Fruit fly (Drosophila melanogaster) S2 (cell line): ENCODE data around the gene CG16781.

Source experiments
- CG8478 ChIP-seq: fragments of >200 bp; optimal IDR thresholded peaks from 2 replicates; lab custom pipeline; 2018
- CTCF ChIP-seq, 2 experiments: fragments of >200 bp; optimal IDR thresholded peaks; 2 replicates each; lab custom pipeline; 2018

Gene CG16781

DNA sequence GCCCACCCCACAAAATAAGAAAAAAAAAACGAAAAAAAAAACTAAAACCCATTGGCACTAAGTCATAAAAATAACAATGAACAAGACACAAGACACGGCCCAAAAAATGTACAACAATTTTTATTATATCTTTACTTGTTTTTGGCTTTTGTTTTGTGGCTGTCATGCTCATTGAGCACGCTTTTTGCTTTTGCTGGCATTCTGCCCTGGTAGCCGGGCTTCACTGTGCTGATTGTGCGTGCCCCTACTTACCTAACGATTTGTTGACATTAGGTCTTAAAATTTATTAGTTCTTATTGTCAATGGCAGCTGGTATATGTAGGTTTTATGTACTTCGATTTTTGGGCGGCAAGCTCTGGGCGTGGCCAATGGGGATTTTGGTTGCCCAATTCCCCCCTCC is 5.4 kb downstream of the CG16781 start:
- TF ChIP-seq CTCF (optimal IDR thresholded peaks at IDR 0.05; lab: Kevin White, UChicago) (no peak), CG8478 (lab: Kevin White, UChicago) (no peak)

DNA sequence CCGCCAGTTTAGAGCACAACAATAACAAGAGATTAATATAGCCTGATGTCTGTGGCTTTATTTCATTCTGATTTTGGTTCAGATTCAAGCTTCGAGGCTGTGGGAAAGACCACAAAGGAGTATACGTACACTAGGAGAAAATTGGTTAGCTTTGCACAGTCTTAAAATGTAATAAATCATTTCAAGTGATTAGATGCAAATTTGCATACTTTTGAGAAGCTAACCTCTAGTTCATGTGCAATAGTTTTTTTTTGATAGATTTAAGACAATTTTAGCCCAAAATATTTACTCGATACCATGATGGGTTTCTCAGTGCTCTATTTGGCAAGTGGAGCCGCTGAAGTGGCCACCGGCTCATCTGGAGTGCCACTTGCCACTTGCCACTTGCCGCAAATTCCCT is 6.3 kb downstream of the CG16781 start:
- TF ChIP-seq CTCF (optimal IDR thresholded peaks at IDR 0.05; lab: Kevin White, UChicago), result no peak
- TF ChIP-seq CG8478 (lab: Kevin White, UChicago), result no peak

DNA sequence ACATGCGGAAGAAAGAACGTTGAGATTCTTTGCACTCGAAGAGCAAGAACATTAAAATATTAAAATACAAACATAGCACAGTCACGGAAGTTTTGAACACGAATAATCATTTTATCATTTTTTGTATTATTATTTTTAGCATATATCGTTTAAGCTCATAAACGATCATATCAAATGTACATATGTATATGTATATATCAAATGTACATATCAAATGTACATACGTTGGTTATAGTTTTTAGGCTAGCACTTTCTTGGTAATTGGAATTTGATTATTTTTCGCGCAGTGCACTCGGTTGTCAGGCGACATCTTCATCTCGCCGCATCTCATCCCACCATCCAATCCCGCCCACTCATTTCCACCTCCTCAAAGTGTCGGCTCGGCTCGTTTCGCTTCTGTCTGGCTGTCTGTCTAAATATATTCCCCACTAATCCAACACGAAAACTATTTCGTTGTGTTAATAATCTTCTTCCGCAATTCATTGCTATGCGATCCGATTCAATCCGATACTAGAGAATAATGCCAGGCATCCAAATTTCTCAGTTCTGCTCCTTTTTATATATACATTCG is 8.3 kb downstream of the CG16781 start:
- TF ChIP-seq CG8478 (lab: Kevin White, UChicago) (no peak), CTCF (optimal IDR thresholded peaks at IDR 0.05; lab: Kevin White, UChicago) (no peak)

DNA sequence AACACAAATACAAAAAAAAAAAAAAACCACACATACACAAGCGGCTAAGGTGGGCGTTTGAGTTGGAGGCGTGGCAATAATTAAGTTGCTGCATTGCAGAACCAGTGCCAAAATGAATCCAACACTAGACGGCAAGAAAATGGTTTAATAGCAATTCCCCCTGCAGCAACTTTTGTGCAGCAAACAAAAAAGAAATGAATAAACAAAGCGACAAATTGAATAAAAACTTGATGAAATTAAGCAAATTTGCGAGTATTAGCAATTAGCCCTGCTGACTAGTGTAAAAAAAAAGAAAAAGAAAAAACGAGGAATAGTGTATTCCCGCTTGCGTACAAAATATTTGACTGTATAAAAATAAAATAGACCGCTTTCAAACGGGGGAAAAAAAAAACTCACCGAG is 9.1 kb downstream of the CG16781 start:
- TF ChIP-seq CTCF (optimal IDR thresholded peaks at IDR 0.05; lab: Kevin White, UChicago) (no peak), CG8478 (lab: Kevin White, UChicago) (no peak)

DNA sequence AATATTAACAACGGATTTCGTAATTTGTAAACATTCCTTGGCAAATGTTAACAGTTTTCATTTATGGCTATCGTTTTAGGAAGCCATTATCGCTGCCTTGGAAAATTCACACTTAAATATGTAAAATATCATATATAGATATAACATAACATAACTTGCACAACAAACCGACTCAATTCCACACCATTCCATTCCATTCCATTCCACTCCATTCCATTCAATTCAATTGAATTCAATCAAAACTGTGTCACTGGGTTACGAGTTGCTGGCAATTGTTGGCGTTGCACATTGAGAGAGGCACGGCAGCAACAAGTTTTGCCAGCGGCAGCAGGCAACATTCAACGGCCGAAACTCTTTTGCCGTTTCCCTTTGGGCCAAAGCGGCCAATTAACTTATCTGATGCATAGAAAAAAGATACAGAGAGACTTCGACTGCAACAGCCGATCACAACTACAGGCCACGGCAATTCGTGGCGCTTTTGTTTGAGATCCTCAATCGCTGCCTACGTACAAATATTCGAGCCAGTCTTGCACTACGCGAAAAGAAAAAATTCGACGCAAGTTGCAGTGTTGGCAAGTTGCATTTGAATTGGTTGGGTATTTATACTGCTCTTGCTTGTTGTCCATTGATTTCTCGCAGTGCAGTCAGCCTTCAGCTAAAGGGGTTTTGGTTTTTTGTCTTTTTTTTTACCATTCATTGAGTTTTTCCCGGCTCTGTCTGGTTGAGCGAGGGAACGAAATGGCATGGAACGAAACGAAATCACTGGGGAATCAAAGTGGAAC is 10.6 kb downstream of the CG16781 start:
- no peak for TF ChIP-seq CTCF (optimal IDR thresholded peaks at IDR 0.05; lab: Kevin White, UChicago)
- TF ChIP-seq CG8478 (lab: Kevin White, UChicago), result no peak

DNA sequence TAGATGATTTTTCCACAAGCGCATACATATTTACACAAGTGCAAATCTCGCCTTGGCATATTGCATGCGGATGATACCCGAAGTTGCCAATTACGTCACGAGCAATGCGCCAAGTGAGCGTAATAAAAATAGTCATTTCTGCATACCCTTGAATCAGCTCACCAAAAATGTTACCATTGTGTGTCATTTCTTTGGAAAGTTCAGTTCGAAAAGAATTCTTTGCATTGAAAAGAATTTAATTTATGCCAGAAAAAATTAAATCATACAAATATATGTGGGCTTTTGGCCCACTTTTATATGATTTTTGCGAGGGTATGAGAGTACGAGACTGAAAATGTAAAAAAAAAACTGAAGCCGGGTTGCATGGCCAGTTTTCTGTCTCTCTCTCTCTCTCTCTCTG is 11.9 kb downstream of the CG16781 start:
- no peak for TF ChIP-seq CG8478 (lab: Kevin White, UChicago)
- TF ChIP-seq CTCF (optimal IDR thresholded peaks at IDR 0.05; lab: Kevin White, UChicago), result no peak

DNA sequence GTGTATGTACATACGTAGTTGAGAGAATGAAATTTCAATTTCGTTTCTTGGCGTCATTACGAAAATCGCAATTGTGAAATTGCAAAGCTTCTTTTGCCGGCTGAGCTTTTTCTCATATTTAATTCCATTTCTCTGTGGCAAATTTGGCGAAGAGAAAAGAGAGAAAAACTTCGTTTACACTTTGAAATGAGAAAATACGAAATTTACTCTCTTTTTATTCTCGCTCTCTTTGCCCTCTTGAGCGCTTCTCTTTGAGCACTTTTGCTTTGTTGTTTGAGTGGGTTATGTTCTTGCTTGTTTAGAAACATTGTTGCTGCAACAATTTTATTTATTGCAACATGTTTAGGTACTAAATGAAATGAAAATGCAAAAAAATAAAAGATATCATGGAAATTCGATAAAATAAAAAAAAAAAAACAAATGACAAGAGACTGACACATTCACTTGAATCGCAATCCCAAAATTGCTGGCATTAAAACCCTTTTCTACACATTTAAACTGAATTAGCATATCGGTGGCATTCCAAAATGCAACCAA is 12.5 kb downstream of the CG16781 start:
- TF ChIP-seq CTCF (optimal IDR thresholded peaks at IDR 0.05; lab: Kevin White, UChicago), result no peak
- no peak for TF ChIP-seq CG8478 (lab: Kevin White, UChicago)

DNA sequence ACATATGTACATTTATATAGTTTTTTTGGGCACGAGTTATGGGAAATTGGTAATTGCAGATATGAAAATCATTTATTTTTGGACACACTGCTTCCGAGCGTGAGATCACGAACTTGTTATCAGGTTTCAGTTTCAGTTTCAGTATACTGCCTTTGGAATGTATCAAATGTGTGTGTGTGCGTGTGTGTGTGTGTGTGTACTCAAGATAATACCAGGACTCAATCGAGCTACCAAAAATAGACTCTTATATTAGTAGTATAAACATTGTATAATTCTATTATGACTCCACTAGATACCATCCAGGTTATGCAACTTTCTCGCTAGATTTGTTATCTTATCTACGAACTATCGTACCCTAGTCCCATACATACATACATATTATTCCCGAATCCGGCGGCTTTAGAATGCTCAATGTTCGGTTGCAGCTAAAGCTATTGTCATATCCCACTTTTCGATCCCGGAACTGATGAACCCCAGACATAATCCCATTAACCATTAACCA is 14.9 kb downstream of the CG16781 start, which contains the start of gene CG12535:
Gene CG12535, minus strand, starts transcription at position 51 of the 502 bp plus-strand sequence.
- TF ChIP-seq CTCF (optimal IDR thresholded peaks at IDR 0.05; lab: Kevin White, UChicago), result no peak
- TF ChIP-seq CG8478 (lab: Kevin White, UChicago), result no peak

DNA sequence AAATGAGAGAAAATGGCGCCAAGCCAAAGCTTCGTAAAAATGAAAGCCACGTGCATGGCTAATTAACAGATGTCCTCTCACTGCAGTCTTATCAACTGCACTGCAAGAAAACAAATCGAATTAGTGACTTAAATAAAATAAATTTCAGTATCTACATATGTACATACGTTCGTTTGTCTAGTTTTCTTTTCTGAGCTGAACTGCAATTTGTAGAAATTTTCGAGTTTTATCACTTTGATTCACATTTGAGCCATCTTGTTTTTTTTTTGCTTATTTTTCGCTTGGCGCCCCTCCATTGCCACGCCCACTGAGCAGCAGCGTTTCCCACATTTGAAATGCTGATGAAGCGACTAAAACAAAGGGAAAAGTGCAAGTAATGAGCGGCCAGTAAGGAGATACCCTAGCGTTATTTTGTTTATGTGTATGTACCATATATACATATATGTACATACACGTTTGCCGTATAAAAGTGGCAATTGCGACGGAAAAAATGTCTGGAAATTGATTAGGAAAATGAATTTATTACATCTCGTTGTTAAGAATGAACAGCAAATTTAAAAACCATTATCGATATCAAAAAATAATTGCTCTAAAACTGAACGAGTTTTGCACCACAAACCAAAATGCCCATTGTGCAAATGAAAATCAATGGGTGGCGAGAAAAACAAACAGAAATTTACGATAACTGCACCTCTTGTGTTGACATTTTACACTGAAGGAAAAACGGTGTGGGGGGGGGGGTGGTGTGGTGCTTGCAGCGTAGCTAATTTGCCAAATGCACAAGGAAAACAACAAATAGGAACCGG is 15.9 kb downstream of the CG16781 start:
- no peak for TF ChIP-seq CG8478 (lab: Kevin White, UChicago)
- TF ChIP-seq CTCF (optimal IDR thresholded peaks at IDR 0.05; lab: Kevin White, UChicago), result no peak

DNA sequence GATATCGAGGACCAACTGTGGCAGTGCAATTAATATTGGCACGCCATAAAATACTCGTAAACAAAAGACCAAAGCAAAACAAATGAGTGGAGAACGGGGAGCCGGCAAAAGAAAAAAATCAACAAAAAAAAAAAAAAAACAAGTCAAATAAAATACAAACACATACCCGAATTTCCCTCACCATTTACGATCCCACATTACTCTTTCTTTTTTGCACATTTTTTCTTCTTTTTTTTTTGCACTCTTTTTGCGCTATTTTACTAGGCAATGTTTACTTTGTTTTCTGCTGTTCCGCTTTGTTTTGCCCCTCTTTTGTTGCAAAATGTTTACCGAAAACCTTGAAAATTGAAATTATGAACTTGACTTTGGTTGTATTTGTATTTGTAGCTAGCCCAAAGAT is 17.2 kb downstream of the CG16781 start:
- TF ChIP-seq CTCF (optimal IDR thresholded peaks at IDR 0.05; lab: Kevin White, UChicago) (no peak), CG8478 (lab: Kevin White, UChicago) (no peak)

DNA sequence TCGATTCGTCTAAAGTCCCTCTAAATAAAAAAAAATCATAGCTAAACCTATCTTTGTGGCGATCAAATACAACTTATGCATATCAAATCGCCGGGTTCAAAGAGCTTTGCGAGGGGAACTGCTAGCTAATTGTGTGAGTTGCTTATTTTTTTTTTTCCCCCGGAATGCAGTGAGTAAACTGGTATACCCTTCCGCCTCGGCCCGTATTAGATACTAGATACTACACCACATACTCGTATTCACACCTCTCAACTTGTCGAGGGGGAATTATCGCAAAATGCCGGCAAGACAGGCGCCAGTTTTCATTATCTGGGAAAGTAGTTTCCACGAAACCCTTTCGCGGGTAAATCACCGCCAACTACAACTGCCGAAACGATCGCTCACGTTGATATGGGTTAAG is 17.7 kb downstream of the CG16781 start:
- no peak for TF ChIP-seq CTCF (optimal IDR thresholded peaks at IDR 0.05; lab: Kevin White, UChicago)
- TF ChIP-seq CG8478 (lab: Kevin White, UChicago), result no peak

DNA sequence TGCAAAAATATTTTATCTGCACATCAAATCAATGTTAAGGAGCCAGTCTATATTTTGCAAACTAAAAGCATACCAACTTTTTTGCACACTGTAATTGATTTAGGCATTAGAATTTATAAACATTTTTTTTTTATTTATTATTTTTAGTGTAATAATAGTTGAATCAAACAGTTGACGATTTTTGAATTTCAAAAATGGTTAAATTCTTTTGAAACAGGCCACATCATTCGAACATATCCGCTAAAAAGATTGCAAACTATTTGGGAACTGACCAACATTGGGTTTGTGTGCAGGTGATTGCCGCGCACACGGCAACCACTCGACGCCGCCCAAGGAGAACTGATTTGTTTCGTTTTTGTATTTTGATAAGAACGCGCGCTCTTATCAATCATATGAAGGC is 19.0 kb downstream of the CG16781 start:
- no peak for TF ChIP-seq CG8478 (lab: Kevin White, UChicago)
- TF ChIP-seq CTCF (optimal IDR thresholded peaks at IDR 0.05; lab: Kevin White, UChicago), result no peak

DNA sequence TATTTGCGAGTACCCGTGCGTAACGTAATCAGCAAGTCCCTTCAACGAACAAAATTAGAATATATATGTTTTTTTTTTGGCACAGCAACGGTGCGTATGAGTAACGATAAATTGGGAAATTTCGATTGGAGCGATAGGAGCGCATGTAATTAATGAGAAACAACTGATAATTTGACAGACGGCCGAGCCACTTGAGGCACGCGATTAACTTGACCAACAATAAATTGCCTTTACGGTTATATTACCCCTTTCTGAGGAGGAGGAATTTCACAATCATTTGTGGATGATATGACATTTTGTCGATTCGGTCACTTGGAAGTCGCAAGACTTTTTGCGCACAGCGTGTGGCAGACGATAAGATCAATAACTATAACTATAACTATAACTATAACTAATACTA is 19.9 kb downstream of the CG16781 start:
- no peak for TF ChIP-seq CTCF (optimal IDR thresholded peaks at IDR 0.05; lab: Kevin White, UChicago)
- no peak for TF ChIP-seq CG8478 (lab: Kevin White, UChicago)

DNA sequence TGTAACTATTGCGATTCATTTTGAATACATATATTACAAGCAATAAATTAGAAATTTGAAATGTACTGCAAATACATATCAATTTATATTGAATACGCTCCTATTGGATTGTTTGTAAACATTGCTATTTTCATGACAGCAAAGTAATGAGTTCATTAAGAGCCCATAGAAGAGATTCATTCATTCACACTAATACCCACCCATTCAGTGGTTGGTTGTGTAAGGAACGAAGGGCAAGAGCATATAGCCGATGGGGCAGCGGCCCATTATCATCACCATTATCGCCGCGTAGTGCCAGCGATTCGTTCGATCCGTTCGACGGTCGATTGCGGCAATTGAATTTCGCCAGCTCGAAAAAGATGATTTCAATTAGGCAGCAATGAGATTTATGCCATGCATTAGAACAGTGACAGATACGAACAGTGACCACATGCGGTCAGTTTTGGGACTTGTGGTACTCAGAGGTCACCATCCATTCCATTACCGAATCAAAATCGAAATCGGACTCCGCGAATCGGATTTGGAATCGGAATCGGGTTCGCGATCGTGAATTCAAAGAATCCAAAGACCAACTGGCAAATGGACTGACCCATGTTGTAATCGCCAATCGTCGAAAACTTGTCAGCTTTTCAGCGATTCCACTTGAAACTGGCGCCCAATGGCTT is 21.2 kb downstream of the CG16781 start:
- TF ChIP-seq CTCF (optimal IDR thresholded peaks at IDR 0.05; lab: Kevin White, UChicago) (no peak), CG8478 (lab: Kevin White, UChicago) (no peak)
